Fruit fly (Drosophila melanogaster) whole organism, embryonic: Measurements from ENCODE around the gene CG7377.

ENCODE experiments used
- CG12071 ChIP-seq: fragments of 200-800 bp; sonication (Bioruptor generic); optimal IDR thresholded peaks from 3 replicates; lab custom pipeline; 2018; ENCODE audit warnings: missing biosample characterization, mild to moderate bottlenecking, missing genetic modification characterization
- CG12659 ChIP-seq: fragments of 200-800 bp; sonication (Bioruptor generic); optimal IDR thresholded peaks from 3 replicates; lab custom pipeline; 2017; ENCODE audit warnings: mild to moderate bottlenecking, missing biosample characterization, missing genetic modification reagents, missing genetic modification characterization
- CG12744 ChIP-seq: fragments of 200-800 bp; sonication (Bioruptor generic); optimal IDR thresholded peaks from 2 replicates; lab custom pipeline; 2016; ENCODE audit warnings: missing biosample characterization, missing genetic modification characterization
- CG12942 ChIP-seq: fragments of 200-800 bp; sonication (Bioruptor generic); optimal IDR thresholded peaks from 3 replicates; lab custom pipeline; 2016; ENCODE audit warnings: missing biosample characterization, missing genetic modification characterization
- CG13894 ChIP-seq: fragments of 200-800 bp; sonication (Bioruptor generic); optimal IDR thresholded peaks from 3 replicates; lab custom pipeline; 2018; ENCODE audit warnings: missing biosample characterization, mild to moderate bottlenecking, missing genetic modification characterization, moderate library complexity
- CG14050 ChIP-seq: fragments of 200-800 bp; sonication (Bioruptor generic); IDR thresholded peaks from 3 replicates; pipeline ENCODE4 v1.3.6; 2022; ENCODE audit warnings: missing biosample characterization, missing genetic modification characterization
- CG14710 ChIP-seq: fragments of 200-800 bp; sonication (Bioruptor generic); optimal IDR thresholded peaks from 3 replicates; lab custom pipeline; 2019; ENCODE audit warnings: missing biosample characterization, mild to moderate bottlenecking, missing genetic modification characterization, moderate library complexity
- CG15514 ChIP-seq: fragments of 200-800 bp; sonication (Bioruptor generic); optimal IDR thresholded peaks from 3 replicates; lab custom pipeline; 2017; ENCODE audit warnings: missing biosample characterization, missing genetic modification characterization, mild to moderate bottlenecking, moderate library complexity, missing genetic modification reagents
- CG17802 ChIP-seq: fragments of 200-800 bp; sonication (Bioruptor generic); optimal IDR thresholded peaks from 2 replicates; lab custom pipeline; 2018; ENCODE audit warnings: missing biosample characterization, mild to moderate bottlenecking, missing genetic modification characterization, moderate library complexity
- CG1832 ChIP-seq: fragments of 200-800 bp; sonication (Bioruptor generic); optimal IDR thresholded peaks from 2 replicates; lab custom pipeline; 2017; ENCODE audit warnings: missing biosample characterization, mild to moderate bottlenecking, missing genetic modification characterization, inconsistent platforms
- CG2116 ChIP-seq: fragments of 200-800 bp; sonication (Bioruptor generic); optimal IDR thresholded peaks from 3 replicates; lab custom pipeline; 2018; ENCODE audit warnings: missing biosample characterization, mild to moderate bottlenecking, missing genetic modification characterization
- CG32532 ChIP-seq: fragments of 200-800 bp; sonication (Bioruptor generic); IDR thresholded peaks from 2 replicates; pipeline ENCODE4 v1.3.6; 2022; ENCODE audit warnings: missing biosample characterization, missing genetic modification characterization
- CG4707 ChIP-seq: fragments of 200-800 bp; sonication (Bioruptor generic); optimal IDR thresholded peaks from 2 replicates; lab custom pipeline; 2018; ENCODE audit warnings: missing biosample characterization, mild to moderate bottlenecking, missing genetic modification characterization, moderate library complexity
- CG6791 ChIP-seq: fragments of 200-800 bp; sonication (Bioruptor generic); IDR thresholded peaks from 3 replicates; pipeline ENCODE4 v1.3.6; 2022; ENCODE audit warnings: missing biosample characterization, missing genetic modification characterization; ENCODE audit not compliant: partially characterized antibody
- CG7271 ChIP-seq: fragments of 200-800 bp; sonication (Bioruptor generic); optimal IDR thresholded peaks from 2 replicates; lab custom pipeline; 2018; ENCODE audit warnings: missing biosample characterization, mild to moderate bottlenecking, missing genetic modification characterization, moderate library complexity
- CG7745 ChIP-seq: fragments of 200-800 bp; sonication (Bioruptor generic); optimal IDR thresholded peaks from 2 replicates; lab custom pipeline; 2018; ENCODE audit warnings: missing biosample characterization, mild to moderate bottlenecking, missing genetic modification characterization, moderate library complexity
- CoRest ChIP-seq: fragments of 200-800 bp; sonication (Bioruptor generic); optimal IDR thresholded peaks from 3 replicates; lab custom pipeline; 2018; ENCODE audit warnings: missing biosample characterization, mild to moderate bottlenecking, missing genetic modification characterization, moderate library complexity
- Deaf1 ChIP-seq: fragments of 200-800 bp; optimal IDR thresholded peaks from 3 replicates; lab custom pipeline; 2019; ENCODE audit warnings: missing biosample characterization, mild to moderate bottlenecking, missing genetic modification characterization, moderate library complexity
- Dfd ChIP-seq, 2 experiments: fragments of >200 bp; optimal IDR thresholded peaks; 2 replicates each; lab custom pipeline; 2017; ENCODE audit warnings: missing biosample characterization in 2 of 2, missing genetic modification characterization in 2 of 2
- Dip2 ChIP-seq: fragments of 200-800 bp; sonication (Bioruptor generic); IDR thresholded peaks from 2 replicates; pipeline ENCODE4 v1.3.6; 2022; ENCODE audit warnings: missing biosample characterization, missing genetic modification characterization
- Ets65A ChIP-seq: fragments of 200-800 bp; sonication (Bioruptor generic); peaks from one replicate; lab custom pipeline; 2016; ENCODE audit warnings: missing biosample characterization, missing genetic modification characterization
- Ets97D ChIP-seq: fragments of 200-800 bp; sonication (Bioruptor generic); optimal IDR thresholded peaks from 3 replicates; lab custom pipeline; 2016; ENCODE audit warnings: missing biosample characterization, missing genetic modification characterization
- Gsc ChIP-seq: fragments of 200-800 bp; sonication (Bioruptor generic); IDR thresholded peaks from 2 replicates; pipeline ENCODE4 v1.3.6; 2022; ENCODE audit warnings: missing biosample characterization, missing genetic modification characterization
- Hr78 ChIP-seq, 2 experiments: fragments of 200-800 bp in 1 of 2; fragments of >200 bp in 1 of 2; sonication (Bioruptor generic) in 1 of 2; optimal IDR thresholded peaks; 2 replicates each; lab custom pipeline; 2017 to 2019; ENCODE audit warnings: missing biosample characterization in 2 of 2, missing genetic modification characterization in 2 of 2, mild to moderate bottlenecking in 1 of 2, moderate library complexity in 1 of 2
- Neu2 ChIP-seq: fragments of 200-800 bp; sonication (Bioruptor generic); optimal IDR thresholded peaks from 3 replicates; lab custom pipeline; 2016; ENCODE audit warnings: missing biosample characterization, missing genetic modification characterization, borderline replicate concordance
- Pdp1 ChIP-seq, 2 experiments: fragments of 200-800 bp; sonication (Bioruptor generic); optimal IDR thresholded peaks; 3 replicates each; lab custom pipeline; 2016; ENCODE audit warnings: missing biosample characterization in 2 of 2, missing genetic modification characterization in 2 of 2, mild to moderate bottlenecking in 1 of 2, moderate library complexity in 1 of 2
- Six4 ChIP-seq: fragments of 200-800 bp; sonication (Bioruptor generic); optimal IDR thresholded peaks from 2 replicates; lab custom pipeline; 2016; ENCODE audit warnings: missing biosample characterization, missing genetic modification characterization
- amos ChIP-seq: fragments of 200-800 bp; sonication (Bioruptor generic); IDR thresholded peaks from 2 replicates; pipeline ENCODE4 v1.3.6; 2022; ENCODE audit warnings: missing biosample characterization, missing genetic modification characterization; ENCODE audit not compliant: partially characterized antibody
- cg ChIP-seq: fragments of 200-800 bp; sonication (Bioruptor generic); optimal IDR thresholded peaks from 3 replicates; lab custom pipeline; 2019; ENCODE audit warnings: missing biosample characterization, mild to moderate bottlenecking, missing genetic modification characterization, moderate library complexity
- chinmo ChIP-seq: fragments of 200-800 bp; sonication (Bioruptor generic); IDR thresholded peaks from 4 replicates; pipeline ENCODE4 v1.3.6; 2022; ENCODE audit warnings: missing biosample characterization, missing genetic modification characterization; ENCODE audit not compliant: partially characterized antibody
- emc ChIP-seq: fragments of 200-800 bp; sonication (Bioruptor generic); optimal IDR thresholded peaks from 2 replicates; lab custom pipeline; 2016; ENCODE audit warnings: missing biosample characterization, missing genetic modification characterization
- fd96Cb ChIP-seq: fragments of 200-800 bp; sonication (Bioruptor generic); optimal IDR thresholded peaks from 2 replicates; lab custom pipeline; 2018; ENCODE audit warnings: missing biosample characterization, mild to moderate bottlenecking, missing genetic modification characterization, moderate library complexity
- gfzf ChIP-seq: fragments of 200-800 bp; sonication (Bioruptor generic); optimal IDR thresholded peaks from 2 replicates; lab custom pipeline; 2016; ENCODE audit warnings: missing biosample characterization, mild to moderate bottlenecking, missing genetic modification characterization, moderate library complexity
- knrl ChIP-seq: fragments of 200-800 bp; sonication (Bioruptor generic); IDR thresholded peaks from 3 replicates; pipeline ENCODE4 v1.3.6; 2022; ENCODE audit warnings: missing biosample characterization, missing genetic modification characterization; ENCODE audit not compliant: partially characterized antibody
- nmo ChIP-seq: fragments of 200-800 bp; sonication (Bioruptor generic); optimal IDR thresholded peaks from 2 replicates; lab custom pipeline; 2018; ENCODE audit warnings: missing biosample characterization, mild to moderate bottlenecking, missing genetic modification characterization, moderate library complexity
- onecut ChIP-seq: fragments of 200-800 bp; sonication (Bioruptor generic); IDR thresholded peaks from 2 replicates; pipeline ENCODE4 v1.3.6; 2022; ENCODE audit warnings: missing biosample characterization, missing genetic modification characterization
- pb ChIP-seq: fragments of 200-800 bp; sonication (Bioruptor generic); optimal IDR thresholded peaks from 3 replicates; lab custom pipeline; 2016; ENCODE audit warnings: missing biosample characterization, missing genetic modification characterization
- phol ChIP-seq: fragments of 200-800 bp; sonication (Bioruptor generic); optimal IDR thresholded peaks from 3 replicates; lab custom pipeline; 2018; ENCODE audit warnings: missing biosample characterization, mild to moderate bottlenecking, missing genetic modification characterization, moderate library complexity
- sens ChIP-seq: fragments of 200-800 bp; sonication (Bioruptor generic); peaks from one replicate; lab custom pipeline; 2016; ENCODE audit warnings: missing biosample characterization, missing genetic modification characterization
- slbo ChIP-seq: fragments of 200-800 bp; sonication (Bioruptor generic); IDR thresholded peaks from 2 replicates; pipeline ENCODE4 v1.3.6; 2022; ENCODE audit warnings: missing biosample characterization, missing genetic modification characterization
- stwl ChIP-seq: fragments of 200-800 bp; sonication (Bioruptor generic); optimal IDR thresholded peaks from 3 replicates; lab custom pipeline; 2018; ENCODE audit warnings: missing biosample characterization, mild to moderate bottlenecking, missing genetic modification characterization, moderate library complexity
- sug ChIP-seq: fragments of 200-800 bp; optimal IDR thresholded peaks from 2 replicates; lab custom pipeline; 2019; ENCODE audit warnings: missing biosample characterization, mild to moderate bottlenecking, missing genetic modification characterization, moderate library complexity
- trem ChIP-seq: fragments of 200-800 bp; optimal IDR thresholded peaks from 3 replicates; lab custom pipeline; 2019; ENCODE audit warnings: missing biosample characterization, mild to moderate bottlenecking, missing genetic modification characterization, moderate library complexity
- vvl ChIP-seq: fragments of 200-800 bp; sonication (Bioruptor generic); IDR thresholded peaks from 2 replicates; pipeline ENCODE4 v1.3.6; 2022; ENCODE audit warnings: missing biosample characterization, missing genetic modification characterization

Gene CG7377

DNA sequence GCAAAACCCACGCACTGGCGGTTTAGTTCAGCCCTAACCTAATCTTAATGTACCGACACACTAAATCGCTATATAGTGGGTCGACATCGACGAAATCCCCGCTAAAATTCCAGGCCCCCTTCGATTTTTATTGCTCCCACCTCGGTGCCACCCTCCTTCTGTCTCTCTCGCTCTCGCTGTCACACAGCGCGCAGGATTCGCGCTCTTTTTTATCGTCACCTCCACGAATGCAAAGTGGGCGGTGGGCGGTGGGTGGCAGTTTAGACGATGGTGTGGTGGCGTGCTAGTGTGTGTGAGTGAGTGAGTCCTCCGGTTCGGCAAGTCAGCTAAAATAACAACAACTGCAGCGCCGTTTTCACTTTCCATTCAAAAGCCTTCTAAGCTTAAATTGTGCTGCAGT is 12.5 kb downstream of the CG7377 start:
- TF ChIP-seq onecut (GFP tag; lab: Robert Waterston, UW), result peak; percentile 34; the same call in 1 of the 2 replicates
- peak; percentile 56 for TF ChIP-seq Deaf1 (tag; lab: Kevin White, UChicago)
- TF ChIP-seq CG13894 (tag; lab: Kevin White, UChicago), result peak; percentile 36
- peak; percentile 12 for TF ChIP-seq CG1832 (GFP tag; lab: Kevin White, UChicago)
- TF ChIP-seq CG14050 (GFP tag; lab: Robert Waterston, UW), result no peak
- TF ChIP-seq CG12071 (GFP tag; lab: Kevin White, UChicago), result peak; percentile 4
- no peak for TF ChIP-seq CG7745 (tag; lab: Kevin White, UChicago)

- TF ChIP-seq Neu2 (GFP tag; lab: Kevin White, UChicago), result no peak
- peak in 1 of 2 experiments; percentile 83 for TF ChIP-seq Dfd (GFP tag; optimal IDR thresholded peaks at IDR 0.05; lab: Kevin White, UChicago)
Observed at dm6 chr3L:11604227-11604626, 14.7 kb downstream of the CG7377 start.

DNA sequence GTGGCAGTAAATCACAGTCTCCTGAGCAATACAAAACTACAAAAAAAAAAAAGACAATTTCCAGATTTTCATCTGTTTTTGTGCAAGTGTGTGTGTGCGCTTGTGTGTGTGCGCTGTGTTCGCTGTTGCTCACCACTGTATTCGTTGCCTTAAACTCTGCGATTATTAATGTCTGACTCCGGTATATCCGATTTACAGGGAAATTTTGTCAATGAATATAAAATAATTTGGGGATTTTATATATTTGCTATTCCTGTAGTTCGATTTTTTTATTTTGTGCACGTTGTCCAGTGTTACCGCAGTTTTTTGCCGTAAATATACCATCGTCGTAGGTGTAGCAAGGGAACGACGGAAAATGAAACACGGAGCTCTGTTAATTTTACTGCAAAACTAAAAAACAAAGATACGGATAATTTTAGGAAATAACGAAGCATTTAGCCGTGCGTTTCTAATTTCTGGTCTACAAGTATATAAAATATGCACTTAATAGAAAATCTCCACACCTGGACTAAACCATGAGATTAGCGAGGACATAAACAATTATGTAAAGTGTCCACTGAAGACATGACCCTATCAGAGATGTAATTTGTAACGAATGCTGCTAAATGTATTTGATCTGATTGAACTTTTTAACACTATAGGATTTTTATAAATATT is 19.8 kb downstream of the CG7377 start, which contains the start of gene Duba:
Gene Duba (minus strand): TSS at position 313 of the 657 bp plus-strand sequence.
- TF ChIP-seq CG15514 (GFP tag; lab: Kevin White, UChicago) (peak; percentile 13), CG7271 (no peak), Ets65A (GFP tag; lab: Kevin White, UChicago) (peak; percentile 40), CG12942 (GFP tag; lab: Kevin White, UChicago) (no peak), Neu2 (GFP tag; lab: Kevin White, UChicago) (no peak), cg (peak; percentile 84), amos (GFP tag; lab: Robert Waterston, UW) (0 out of 2 replicates have a peak, but pooled peaks have one; percentile 11), vvl (GFP tag; lab: Robert Waterston, UW) (peak; percentile 41; the same call in 1 of the 2 replicates), fd96Cb (tag; lab: Kevin White, UChicago) (no peak), CoRest (tag; lab: Kevin White, UChicago) (peak; percentile 51), CG17802 (peak; percentile 72), chinmo (no peak), Dip2 (no peak), trem (tag; lab: Kevin White, UChicago) (peak; percentile 42), CG2116 (GFP tag; lab: Kevin White, UChicago) (peak; percentile 89), Dfd (GFP tag; optimal IDR thresholded peaks at IDR 0.05; lab: Kevin White, UChicago) (peak in 1 of 2 experiments; percentile 31), gfzf (GFP tag; lab: Kevin White, UChicago) (peak; percentile 86), phol (tag; lab: Kevin White, UChicago) (peak; percentile 47), CG32532 (GFP tag; lab: Robert Waterston, UW) (peak; percentile 11; the same call in 1 of the 2 replicates), Gsc (GFP tag; lab: Robert Waterston, UW) (no peak), nmo (GFP tag; lab: Kevin White, UChicago) (peak; percentile 67), slbo (GFP tag; lab: Robert Waterston, UW) (peak; percentile 42; the same call in 1 of the 2 replicates), CG4707 (no peak), Six4 (GFP tag; lab: Kevin White, UChicago) (no peak), Pdp1 (GFP tag; optimal IDR thresholded peaks at IDR 0.05; lab: Kevin White, UChicago) (peak in 1 of 2 experiments; percentile 72), CG12744 (GFP tag; lab: Kevin White, UChicago) (no peak), CG14710 (tag; lab: Kevin White, UChicago) (peak; percentile 62), CG12659 (peak; percentile 39), knrl (0 out of 3 replicates have a peak, but pooled peaks have one; percentile 6), sug (tag; lab: Kevin White, UChicago) (no peak), pb (GFP tag; lab: Kevin White, UChicago) (no peak), sens (GFP tag; lab: Kevin White, UChicago) (peak; percentile 87), Hr78 (GFP tag; optimal IDR thresholded peaks at IDR 0.05; lab: Kevin White, UChicago) (no peak), emc (GFP tag; lab: Kevin White, UChicago) (no peak), CG6791 (GFP tag; lab: Robert Waterston, UW) (peak; percentile 29; the same call in 1 of the 3 replicates), Ets97D (GFP tag; lab: Kevin White, UChicago) (peak; percentile 36), stwl (tag; lab: Kevin White, UChicago) (peak; percentile 99)
